Fruit fly (Drosophila melanogaster): ENCODE results near the gene Lrp4.

Lrp4 gene

DNA sequence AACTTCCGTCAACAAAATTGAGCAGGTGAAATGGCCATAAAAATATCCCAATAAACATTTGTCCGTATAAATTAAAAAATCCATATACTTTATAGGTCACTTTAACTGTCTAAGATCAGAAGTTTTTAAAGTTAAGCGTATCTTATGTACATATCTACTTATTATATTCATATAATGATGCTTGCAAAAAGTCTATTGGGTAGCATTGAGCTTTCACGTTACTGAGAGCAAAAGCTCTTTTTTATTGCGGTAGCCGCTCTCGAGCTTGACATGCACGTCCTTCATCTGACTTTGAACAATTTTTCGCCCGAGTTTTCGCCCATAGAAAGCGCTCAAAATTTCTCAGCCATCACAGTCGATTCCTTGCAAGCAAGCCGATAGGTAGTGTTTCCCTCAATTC lies 42.8 kb upstream of the Lrp4 start, which contains the start of gene Gapdh2 (continued):
- TF ChIP-seq unc-4 (GFP tag; IDR thresholded peaks at IDR 0.05; ENCODE audit: partially characterized antibody) = peak; percentile 38; the same call in 1 of the 2 replicates
- TF ChIP-seq CG11247 (GFP tag; IDR thresholded peaks at IDR 0.05) = peak; percentile 98
- TF ChIP-seq GATAe (GFP tag; conservative IDR thresholded peaks at IDR 0.05) = peak; percentile 95
- TF ChIP-seq chif (GFP tag; optimal IDR thresholded peaks at IDR 0.05) = peak; percentile 95 to 96
- TF ChIP-seq CG4730 (GFP tag; IDR thresholded peaks at IDR 0.05) = peak; percentile 98
- TF ChIP-seq Hmx (GFP tag; optimal IDR thresholded peaks at IDR 0.05) = peak; percentile 94
- TF ChIP-seq croc (GFP tag; conservative IDR thresholded peaks at IDR 0.05) = peak; percentile 96
- peak; percentile 99 for TF ChIP-seq slbo (GFP tag; IDR thresholded peaks at IDR 0.05)
- TF ChIP-seq eve (GFP tag; optimal IDR thresholded peaks at IDR 0.05) = peak in 1 of 2 experiments; percentile 100
- peak; percentile 50 for TF ChIP-seq Dp (GFP tag; optimal IDR thresholded peaks at IDR 0.05)
- TF ChIP-seq NK7.1 (GFP tag; optimal IDR thresholded peaks at IDR 0.05) = peak; percentile 97
- TF ChIP-seq pros (GFP tag; optimal IDR thresholded peaks at IDR 0.05) = peak; percentile 96
- TF ChIP-seq unpg (GFP tag; optimal IDR thresholded peaks at IDR 0.05) = peak; percentile 100
- TF ChIP-seq br (optimal IDR thresholded peaks at IDR 0.05) = no peak
- TF ChIP-seq CG1603 (tag; optimal IDR thresholded peaks at IDR 0.05) = peak; percentile 97
- peak; percentile 100 for TF ChIP-seq Fer3 (tag; optimal IDR thresholded peaks at IDR 0.05)
- TF ChIP-seq pho (GFP tag; optimal IDR thresholded peaks at IDR 0.05) = peak; percentile 98
- TF ChIP-seq D19A (tag; optimal IDR thresholded peaks at IDR 0.05) = peak; percentile 98
- peak; percentile 100 for TF ChIP-seq CG13894 (tag; optimal IDR thresholded peaks at IDR 0.05)
- peak; percentile 99 for TF ChIP-seq CG11723 (GFP tag; optimal IDR thresholded peaks at IDR 0.05)
- peak; percentile 96 for TF ChIP-seq Poxn (GFP tag; IDR thresholded peaks at IDR 0.05)
- no peak for TF ChIP-seq hkb (optimal IDR thresholded peaks at IDR 0.05)
- peak; percentile 100 for TF ChIP-seq hkb (GFP tag; IDR thresholded peaks at IDR 0.05)
- TF ChIP-seq wek (GFP tag; optimal IDR thresholded peaks at IDR 0.05) = peak; percentile 96
- peak; percentile 97 for TF ChIP-seq Rx (GFP tag; IDR thresholded peaks at IDR 0.05)
- peak; percentile 98 for TF ChIP-seq C15 (GFP tag; IDR thresholded peaks at IDR 0.05)
- peak; percentile 97 for TF ChIP-seq CG3838 (GFP tag; optimal IDR thresholded peaks at IDR 0.05)
- TF ChIP-seq Aef1 (GFP tag; IDR thresholded peaks at IDR 0.05) = peak; percentile 98
- TF ChIP-seq CG9727 (GFP tag; optimal IDR thresholded peaks at IDR 0.05) = peak; percentile 99
- TF ChIP-seq BtbVII (GFP tag; optimal IDR thresholded peaks at IDR 0.05) = peak; percentile 100
- peak; percentile 97 for TF ChIP-seq CHES-1-like (GFP tag; optimal IDR thresholded peaks at IDR 0.05)
- TF ChIP-seq mld (GFP tag; IDR thresholded peaks at IDR 0.05; ENCODE audit: partially characterized antibody) = no peak
- peak; percentile 78 for TF ChIP-seq CG9876 (GFP tag; optimal IDR thresholded peaks at IDR 0.05)
- TF ChIP-seq Hr3 (GFP tag; optimal IDR thresholded peaks at IDR 0.05) = peak; percentile 96
- TF ChIP-seq ab (GFP tag; optimal IDR thresholded peaks at IDR 0.05) = peak; percentile 88
- TF ChIP-seq CG32532 (GFP tag; IDR thresholded peaks at IDR 0.05) = peak; percentile 100
- peak; percentile 99 for TF ChIP-seq Ada2b (GFP tag; IDR thresholded peaks at IDR 0.05)
- TF ChIP-seq zfh1 (GFP tag; IDR thresholded peaks at IDR 0.05) = peak; percentile 98
- TF ChIP-seq CG8290 (GFP tag; optimal IDR thresholded peaks at IDR 0.05) = peak; percentile 92
- peak; percentile 81 to 98 for TF ChIP-seq CG8290 (tag; optimal IDR thresholded peaks at IDR 0.05)
- peak; percentile 99 for TF ChIP-seq Oaz (GFP tag; IDR thresholded peaks at IDR 0.05)
- TF ChIP-seq Scr (GFP tag; IDR thresholded peaks at IDR 0.05; ENCODE audit: partially characterized antibody) = no peak
- peak; percentile 98 for TF ChIP-seq CG1602 (GFP tag; optimal IDR thresholded peaks at IDR 0.05)
- peak; percentile 83 for TF ChIP-seq Myb (GFP tag; optimal IDR thresholded peaks at IDR 0.05)
- peak; percentile 82 for TF ChIP-seq CG7745 (tag; optimal IDR thresholded peaks at IDR 0.05)
- TF ChIP-seq pb (GFP tag; optimal IDR thresholded peaks at IDR 0.05) = peak; percentile 89
- TF ChIP-seq ERR (GFP tag; optimal IDR thresholded peaks at IDR 0.05) = peak; percentile 100
- TF ChIP-seq Ptx1 (GFP tag; IDR thresholded peaks at IDR 0.05) = peak; percentile 98
- TF ChIP-seq tin (GFP tag; optimal IDR thresholded peaks at IDR 0.05) = peak; percentile 98
- peak; percentile 98 for TF ChIP-seq Hey (tag; optimal IDR thresholded peaks at IDR 0.05)
- TF ChIP-seq al (GFP tag; IDR thresholded peaks at IDR 0.05) = peak; percentile 98
- TF ChIP-seq row (GFP tag; IDR thresholded peaks at IDR 0.05) = peak; percentile 99
- TF ChIP-seq bigmax (GFP tag; optimal IDR thresholded peaks at IDR 0.05) = peak; percentile 82
